Fruit fly (Drosophila melanogaster) whole organism, pupa: ENCODE data around the gene CG5860.

Experiments
- CG10348 ChIP-seq: fragments of 200-800 bp; sonication (Bioruptor generic); IDR thresholded peaks from 2 replicates; pipeline ENCODE4 v1.3.6; 2022; ENCODE audit warnings: missing biosample characterization, missing genetic modification characterization
- CG12605 ChIP-seq: fragments of 200-800 bp; sonication (Bioruptor generic); IDR thresholded peaks from 2 replicates; pipeline ENCODE4 v1.3.6; 2022; ENCODE audit warnings: missing biosample characterization, missing genetic modification characterization
- CG13204 ChIP-seq: fragments of 200-800 bp; sonication (Bioruptor generic); optimal IDR thresholded peaks from 2 replicates; lab custom pipeline; 2018; ENCODE audit warnings: missing biosample characterization, mild to moderate bottlenecking, missing genetic modification characterization, moderate library complexity
- CG14655 ChIP-seq: fragments of 200-800 bp; sonication (Bioruptor generic); optimal IDR thresholded peaks from 3 replicates; lab custom pipeline; 2017; ENCODE audit warnings: mild to moderate bottlenecking, missing biosample characterization, missing genetic modification reagents, missing genetic modification characterization
- CG15710 ChIP-seq: fragments of 200-800 bp; sonication (Bioruptor generic); optimal IDR thresholded peaks from 2 replicates; lab custom pipeline; 2018; ENCODE audit warnings: missing biosample characterization, mild to moderate bottlenecking, missing genetic modification characterization, moderate library complexity
- CG17806 ChIP-seq: fragments of 200-800 bp; sonication (Bioruptor generic); optimal IDR thresholded peaks from 2 replicates; lab custom pipeline; 2018; ENCODE audit warnings: missing biosample characterization, mild to moderate bottlenecking, missing genetic modification characterization, moderate library complexity
- CG32121 ChIP-seq: fragments of 200-800 bp; sonication (Bioruptor generic); IDR thresholded peaks from 2 replicates; pipeline ENCODE4 v1.3.6; 2022; ENCODE audit warnings: missing biosample characterization, missing genetic modification characterization
- CG34367 ChIP-seq: fragments of 200-800 bp; sonication (Bioruptor generic); optimal IDR thresholded peaks from 2 replicates; lab custom pipeline; 2018; ENCODE audit warnings: missing biosample characterization, mild to moderate bottlenecking, missing genetic modification characterization
- CG4496 ChIP-seq: fragments of 200-800 bp; sonication (Bioruptor generic); IDR thresholded peaks from 3 replicates; pipeline ENCODE4 v1.3.6; 2022; ENCODE audit warnings: missing biosample characterization, missing genetic modification characterization
- CG8159 ChIP-seq: fragments of 200-800 bp; sonication (Bioruptor generic); optimal IDR thresholded peaks from 3 replicates; lab custom pipeline; 2018; ENCODE audit warnings: missing biosample characterization, mild to moderate bottlenecking, missing genetic modification characterization, moderate library complexity
- CG8301 ChIP-seq: fragments of 200-800 bp; sonication (Bioruptor generic); optimal IDR thresholded peaks from 2 replicates; lab custom pipeline; 2018; ENCODE audit warnings: missing biosample characterization, mild to moderate bottlenecking, missing genetic modification characterization
- CG9948 ChIP-seq: fragments of 200-800 bp; sonication (Bioruptor generic); optimal IDR thresholded peaks from 2 replicates; lab custom pipeline; 2018; ENCODE audit warnings: missing biosample characterization, mild to moderate bottlenecking, missing genetic modification characterization, moderate library complexity
- D1 ChIP-seq: fragments of 200-800 bp; sonication (Bioruptor generic); optimal IDR thresholded peaks from 2 replicates; lab custom pipeline; 2018; ENCODE audit warnings: missing biosample characterization, mild to moderate bottlenecking, missing genetic modification characterization, moderate library complexity
- EcR ChIP-seq: fragments of 200-800 bp; sonication (Bioruptor generic); optimal IDR thresholded peaks from 3 replicates; lab custom pipeline; 2019; ENCODE audit warnings: missing biosample characterization, missing genetic modification characterization, mild to moderate bottlenecking, moderate library complexity, missing genetic modification reagents
- Ets98B ChIP-seq: fragments of 200-800 bp; sonication (Bioruptor generic); IDR thresholded peaks from 2 replicates; pipeline ENCODE4 v1.3.6; 2022; ENCODE audit warnings: missing biosample characterization, missing genetic modification characterization
- Pif1A ChIP-seq: fragments of 200-800 bp; sonication (Bioruptor generic); optimal IDR thresholded peaks from 3 replicates; lab custom pipeline; 2016; ENCODE audit warnings: missing biosample characterization, missing genetic modification characterization
- Pif1B ChIP-seq: fragments of 200-800 bp; sonication (Bioruptor generic); optimal IDR thresholded peaks from 3 replicates; lab custom pipeline; 2016; ENCODE audit warnings: missing biosample characterization, missing genetic modification characterization
- Snoo ChIP-seq: fragments of 200-800 bp; sonication (Bioruptor generic); optimal IDR thresholded peaks from 3 replicates; lab custom pipeline; 2017; ENCODE audit warnings: missing biosample characterization, mild to moderate bottlenecking, missing genetic modification characterization, inconsistent platforms
- fd96Ca ChIP-seq: fragments of 200-800 bp; sonication (Bioruptor generic); IDR thresholded peaks from 3 replicates; pipeline ENCODE4 v1.3.6; 2022; ENCODE audit warnings: missing biosample characterization, missing genetic modification characterization
- gl ChIP-seq: fragments of 200-800 bp; sonication (Bioruptor generic); optimal IDR thresholded peaks from 2 replicates; lab custom pipeline; 2018; ENCODE audit warnings: missing biosample characterization, mild to moderate bottlenecking, missing genetic modification characterization
- rn ChIP-seq: fragments of 200-800 bp; sonication (Bioruptor generic); IDR thresholded peaks from 2 replicates; pipeline ENCODE4 v1.3.6; 2022; ENCODE audit warnings: missing biosample characterization, missing genetic modification characterization

CG5860 gene

dm6 chr3R:17385329-17386019 lies 23.9 kb upstream of the CG5860 start:
- TF ChIP-seq CG10348 (GFP tag; lab: Robert Waterston, UW) (no peak), D1 (tag; lab: Kevin White, UChicago) (no peak), CG17806 (tag; lab: Kevin White, UChicago) (no peak), CG12605 (GFP tag; lab: Robert Waterston, UW) (peak; percentile 51), CG32121 (GFP tag; lab: Robert Waterston, UW) (0 out of 2 replicates have a peak, but pooled peaks have one; percentile 33), Ets98B (GFP tag; lab: Robert Waterston, UW) (peak; percentile 61; the same call in 1 of the 2 replicates), CG8301 (tag; lab: Kevin White, UChicago) (no peak), CG8159 (tag; lab: Kevin White, UChicago) (peak; percentile 42), rn (GFP tag; lab: Robert Waterston, UW) (no peak), CG34367 (tag; lab: Kevin White, UChicago) (peak; percentile 42), CG4496 (GFP tag; lab: Robert Waterston, UW) (peak; percentile 74; the same call in 2 of the 3 replicates), Pif1B (GFP tag; lab: Kevin White, UChicago) (peak; percentile 4), CG13204 (GFP tag; lab: Kevin White, UChicago) (no peak), CG15710 (tag; lab: Kevin White, UChicago) (peak; percentile 14), Snoo (tag; lab: Kevin White, UChicago) (peak; percentile 42), CG9948 (tag; lab: Kevin White, UChicago) (no peak), EcR (no peak), CG14655 (GFP tag; lab: Kevin White, UChicago) (peak; percentile 31), Pif1A (peak; percentile 25), gl (no peak), fd96Ca (GFP tag; lab: Robert Waterston, UW) (peak; percentile 68; the same call in 2 of the 3 replicates)

DNA sequence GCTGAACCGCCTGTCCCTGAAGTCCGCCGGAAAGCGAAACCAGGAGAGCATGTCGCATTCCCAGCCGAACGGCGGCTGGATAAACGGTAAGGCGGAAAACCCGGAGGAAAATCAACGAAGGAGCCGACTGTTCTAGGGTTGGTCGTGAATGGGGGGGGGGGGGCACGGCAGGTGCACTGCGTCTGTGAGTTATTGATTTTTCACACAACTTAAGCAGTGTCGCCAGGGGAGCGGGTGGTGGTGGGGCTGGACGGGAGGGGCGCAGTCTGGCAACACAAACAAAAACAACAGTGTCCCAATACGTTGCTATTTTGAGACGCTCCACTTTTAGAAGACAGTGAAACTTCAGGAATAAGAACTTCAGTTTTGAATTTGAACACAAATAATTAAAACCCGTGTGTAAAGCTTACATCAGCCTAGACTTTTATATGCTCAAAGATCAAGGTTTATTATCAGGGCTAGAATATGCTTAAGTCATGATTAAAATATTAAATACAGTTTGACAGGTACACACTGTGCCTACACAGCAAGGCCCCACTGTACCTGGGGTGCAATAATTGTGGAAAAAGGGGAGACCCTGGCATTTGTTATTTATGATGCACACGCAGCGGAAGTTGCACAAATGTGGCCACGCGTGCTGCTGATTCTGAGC lies 23.1 kb upstream of the CG5860 start:
- TF ChIP-seq CG15710 (tag; lab: Kevin White, UChicago), result peak; percentile 67
- TF ChIP-seq Pif1A, result peak; percentile 83
- peak; percentile 71 for TF ChIP-seq rn (GFP tag; lab: Robert Waterston, UW)
- TF ChIP-seq CG10348 (GFP tag; lab: Robert Waterston, UW), result peak; percentile 63
- TF ChIP-seq CG4496 (GFP tag; lab: Robert Waterston, UW), result peak; percentile 90
- TF ChIP-seq gl, result peak; percentile 67
- TF ChIP-seq CG12605 (GFP tag; lab: Robert Waterston, UW), result peak; percentile 61; the same call in 1 of the 2 replicates
- peak; percentile 47 for TF ChIP-seq Pif1B (GFP tag; lab: Kevin White, UChicago)
- peak; percentile 81 for TF ChIP-seq CG17806 (tag; lab: Kevin White, UChicago)
- TF ChIP-seq Ets98B (GFP tag; lab: Robert Waterston, UW), result peak; percentile 92
- peak; percentile 72 for TF ChIP-seq CG9948 (tag; lab: Kevin White, UChicago)
- peak; percentile 81 for TF ChIP-seq CG8159 (tag; lab: Kevin White, UChicago)
- TF ChIP-seq CG8301 (tag; lab: Kevin White, UChicago), result peak; percentile 84
- peak; percentile 29 for TF ChIP-seq CG13204 (GFP tag; lab: Kevin White, UChicago)
- peak; percentile 85 for TF ChIP-seq CG14655 (GFP tag; lab: Kevin White, UChicago)
- TF ChIP-seq Snoo (tag; lab: Kevin White, UChicago), result peak; percentile 45
- TF ChIP-seq EcR, result no peak
- TF ChIP-seq D1 (tag; lab: Kevin White, UChicago), result no peak
- TF ChIP-seq CG34367 (tag; lab: Kevin White, UChicago), result peak; percentile 60
- TF ChIP-seq CG32121 (GFP tag; lab: Robert Waterston, UW), result peak; percentile 82
- TF ChIP-seq fd96Ca (GFP tag; lab: Robert Waterston, UW), result peak; percentile 83

DNA sequence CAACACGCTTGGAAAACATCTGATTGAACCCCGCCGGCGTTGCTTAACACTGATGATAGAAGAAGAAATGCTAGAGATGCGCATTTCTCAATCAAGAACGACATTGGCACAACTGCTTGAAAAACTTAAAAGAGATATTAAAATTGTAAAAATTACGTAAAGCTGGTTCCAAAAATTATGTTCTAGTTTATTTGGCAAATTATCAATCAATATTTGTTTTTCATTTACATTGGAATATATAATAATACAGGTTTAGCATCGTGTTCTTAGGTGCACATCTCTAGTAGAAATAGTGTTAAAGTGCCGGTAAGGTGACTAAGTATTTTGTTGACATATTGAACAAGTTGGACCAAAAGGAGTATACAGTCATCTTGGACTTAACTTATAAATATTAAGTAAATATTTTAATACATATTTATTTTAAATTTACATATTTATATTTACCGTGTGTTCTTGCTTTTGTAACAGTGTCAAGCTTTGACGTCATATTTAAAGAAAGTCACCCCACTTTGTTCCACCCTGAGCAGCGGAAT lies 18.0 kb upstream of the CG5860 start, which contains the start of the genes Brf and sds22:
Gene Brf, minus strand, starts transcription at position 25 of the 533 bp plus-strand sequence.
Gene sds22, plus strand, starts transcription at position 282 of the 533 bp plus-strand sequence.
- TF ChIP-seq CG10348 (GFP tag; lab: Robert Waterston, UW) (peak; percentile 62), Pif1B (GFP tag; lab: Kevin White, UChicago) (peak; percentile 91), CG8301 (tag; lab: Kevin White, UChicago) (peak; percentile 88), CG17806 (tag; lab: Kevin White, UChicago) (peak; percentile 94), CG32121 (GFP tag; lab: Robert Waterston, UW) (peak; percentile 89), CG13204 (GFP tag; lab: Kevin White, UChicago) (peak; percentile 55), CG14655 (GFP tag; lab: Kevin White, UChicago) (peak; percentile 93), rn (GFP tag; lab: Robert Waterston, UW) (peak; percentile 86; the same call in 1 of the 2 replicates), CG15710 (tag; lab: Kevin White, UChicago) (peak; percentile 94), EcR (peak; percentile 2), CG34367 (tag; lab: Kevin White, UChicago) (peak; percentile 91), D1 (tag; lab: Kevin White, UChicago) (peak; percentile 88), CG4496 (GFP tag; lab: Robert Waterston, UW) (peak; percentile 93), gl (peak; percentile 75), CG12605 (GFP tag; lab: Robert Waterston, UW) (peak; percentile 76; the same call in 1 of the 2 replicates), Pif1A (peak; percentile 92), CG9948 (tag; lab: Kevin White, UChicago) (peak; percentile 91), fd96Ca (GFP tag; lab: Robert Waterston, UW) (peak; percentile 77), Ets98B (GFP tag; lab: Robert Waterston, UW) (peak; percentile 91), Snoo (tag; lab: Kevin White, UChicago) (peak; percentile 89), CG8159 (tag; lab: Kevin White, UChicago) (peak; percentile 95)
